Fruit fly (Drosophila melanogaster) whole organism, embryonic: ENCODE measurements around the gene Gpdh1.

ENCODE experiments used
- Bteb2 ChIP-seq: fragments of 200-800 bp; sonication (Bioruptor generic); optimal IDR thresholded peaks from 2 replicates; lab custom pipeline; 2016; ENCODE audit warnings: missing biosample characterization, missing genetic modification characterization
- CG10147 ChIP-seq: fragments of 200-800 bp; sonication (Bioruptor generic); optimal IDR thresholded peaks from 2 replicates; lab custom pipeline; 2019; ENCODE audit warnings: missing biosample characterization, mild to moderate bottlenecking, missing genetic modification characterization, moderate library complexity
- CG12942 ChIP-seq: fragments of 200-800 bp; sonication (Bioruptor generic); optimal IDR thresholded peaks from 3 replicates; lab custom pipeline; 2016; ENCODE audit warnings: missing biosample characterization, missing genetic modification characterization
- CG14965 ChIP-seq: fragments of 200-800 bp; sonication (Bioruptor generic); optimal IDR thresholded peaks from 2 replicates; lab custom pipeline; 2016; ENCODE audit warnings: missing biosample characterization, missing genetic modification characterization, borderline replicate concordance
- CG15073 ChIP-seq: fragments of 200-800 bp; sonication (Bioruptor generic); optimal IDR thresholded peaks from 2 replicates; lab custom pipeline; 2016; ENCODE audit warnings: missing biosample characterization, missing genetic modification characterization
- CG18476 ChIP-seq: fragments of 200-800 bp; sonication (Bioruptor generic); optimal IDR thresholded peaks from 2 replicates; lab custom pipeline; 2016; ENCODE audit warnings: missing biosample characterization, mild to moderate bottlenecking, missing genetic modification characterization
- CG2116 ChIP-seq: fragments of 200-800 bp; sonication (Bioruptor generic); optimal IDR thresholded peaks from 3 replicates; lab custom pipeline; 2018; ENCODE audit warnings: missing biosample characterization, mild to moderate bottlenecking, missing genetic modification characterization
- CG34224 ChIP-seq: fragments of 200-800 bp; sonication (Bioruptor generic); IDR thresholded peaks from 3 replicates; pipeline ENCODE4 v1.3.6; 2022; ENCODE audit warnings: missing biosample characterization, missing genetic modification characterization; ENCODE audit not compliant: partially characterized antibody
- CG34376 ChIP-seq: fragments of 200-800 bp; sonication (Bioruptor generic); optimal IDR thresholded peaks from 2 replicates; lab custom pipeline; 2018; ENCODE audit warnings: missing biosample characterization, mild to moderate bottlenecking, missing genetic modification characterization
- CG43689 ChIP-seq: fragments of 200-800 bp; sonication (Bioruptor generic); IDR thresholded peaks from 2 replicates; pipeline ENCODE4 v1.3.6; 2022; ENCODE audit warnings: missing biosample characterization, missing genetic modification characterization
- CG4404 ChIP-seq: fragments of 200-800 bp; sonication (Bioruptor generic); IDR thresholded peaks from 2 replicates; pipeline ENCODE4 v1.3.6; 2022; ENCODE audit warnings: missing biosample characterization, missing genetic modification characterization
- CG8944 ChIP-seq: fragments of 200-800 bp; sonication (Bioruptor generic); optimal IDR thresholded peaks from 3 replicates; lab custom pipeline; 2016; ENCODE audit warnings: missing biosample characterization, missing genetic modification characterization
- CoRest ChIP-seq: fragments of 200-800 bp; sonication (Bioruptor generic); optimal IDR thresholded peaks from 3 replicates; lab custom pipeline; 2018; ENCODE audit warnings: missing biosample characterization, mild to moderate bottlenecking, missing genetic modification characterization, moderate library complexity
- D ChIP-seq, 2 experiments: fragments of 200-800 bp in 1 of 2; fragments of >200 bp in 1 of 2; sonication (Bioruptor generic) in 1 of 2; optimal IDR thresholded peaks; 2 replicates in 1 of 2; 3 replicates in 1 of 2; lab custom pipeline; 2017; ENCODE audit warnings: mild to moderate bottlenecking in 1 of 2, missing biosample characterization in 1 of 2, missing genetic modification characterization in 1 of 2, missing genetic modification reagents in 1 of 2
- Dref ChIP-seq: fragments of 200-800 bp; sonication (Bioruptor generic); IDR thresholded peaks from 2 replicates; pipeline ENCODE4 v1.3.6; 2022; ENCODE audit warnings: missing biosample characterization, missing genetic modification characterization
- GATAe ChIP-seq: fragments of 200-800 bp; sonication (Bioruptor generic); conservative IDR thresholded peaks from 2 replicates; pipeline ENCODE4 v1.3.6; 2022; ENCODE audit warnings: missing biosample characterization, missing genetic modification characterization
- H15 ChIP-seq: fragments of 200-800 bp; sonication (Bioruptor generic); IDR thresholded peaks from 3 replicates; pipeline ENCODE4 v1.3.6; 2022; ENCODE audit warnings: missing biosample characterization, missing genetic modification characterization
- HLH3B ChIP-seq: fragments of 200-800 bp; sonication (Bioruptor generic); IDR thresholded peaks from 2 replicates; pipeline ENCODE4 v1.3.6; 2022; ENCODE audit warnings: missing biosample characterization, missing genetic modification characterization
- HLH4C ChIP-seq: fragments of 200-800 bp; sonication (Bioruptor generic); IDR thresholded peaks from 3 replicates; pipeline ENCODE4 v1.3.6; 2022; ENCODE audit warnings: missing biosample characterization, missing genetic modification characterization; ENCODE audit not compliant: partially characterized antibody
- Hmx ChIP-seq: fragments of 200-800 bp; sonication (Bioruptor generic); optimal IDR thresholded peaks from 2 replicates; lab custom pipeline; 2016; ENCODE audit warnings: missing biosample characterization, missing genetic modification characterization
- Mes4 ChIP-seq: fragments of 200-800 bp; sonication (Bioruptor generic); optimal IDR thresholded peaks from 2 replicates; lab custom pipeline; 2016; ENCODE audit warnings: missing biosample characterization, missing genetic modification characterization
- NfI ChIP-seq: fragments of 200-800 bp; sonication (Bioruptor generic); optimal IDR thresholded peaks from 3 replicates; lab custom pipeline; 2018; ENCODE audit warnings: missing biosample characterization, mild to moderate bottlenecking, missing genetic modification characterization, moderate library complexity
- Opbp ChIP-seq: fragments of 200-800 bp; sonication (Bioruptor generic); IDR thresholded peaks from 3 replicates; pipeline ENCODE4 v1.3.6; 2022; ENCODE audit warnings: missing biosample characterization, missing genetic modification characterization; ENCODE audit not compliant: partially characterized antibody
- Ptx1 ChIP-seq: fragments of 200-800 bp; sonication (Bioruptor generic); IDR thresholded peaks from 2 replicates; pipeline ENCODE4 v1.3.6; 2022; ENCODE audit warnings: missing biosample characterization, missing genetic modification characterization
- Rfx ChIP-seq: fragments of 200-800 bp; sonication (Bioruptor generic); IDR thresholded peaks from 2 replicates; pipeline ENCODE4 v1.3.6; 2022; ENCODE audit warnings: missing biosample characterization, missing genetic modification characterization
- Tbp ChIP-seq: fragments of >200 bp; optimal IDR thresholded peaks from 2 replicates; lab custom pipeline; 2018; ENCODE audit warnings: missing biosample characterization, missing genetic modification characterization
- Vsx1 ChIP-seq: fragments of 200-800 bp; sonication (Bioruptor generic); optimal IDR thresholded peaks from 2 replicates; lab custom pipeline; 2017; ENCODE audit warnings: missing biosample characterization, mild to moderate bottlenecking, missing genetic modification characterization, missing genetic modification reagents
- Xbp1 ChIP-seq: fragments of 200-800 bp; sonication (Bioruptor generic); optimal IDR thresholded peaks from 3 replicates; lab custom pipeline; 2016; ENCODE audit warnings: missing biosample characterization, mild to moderate bottlenecking, missing genetic modification characterization
- ase ChIP-seq: fragments of 200-800 bp; sonication (Bioruptor generic); IDR thresholded peaks from 3 replicates; pipeline ENCODE4 v1.3.6; 2022; ENCODE audit warnings: missing biosample characterization, missing genetic modification characterization
- ash1 ChIP-seq: fragments of 200-800 bp; sonication (Bioruptor generic); optimal IDR thresholded peaks from 2 replicates; lab custom pipeline; 2018; ENCODE audit warnings: missing biosample characterization, mild to moderate bottlenecking, missing genetic modification characterization
- ato ChIP-seq: fragments of 200-800 bp; sonication (Bioruptor generic); IDR thresholded peaks from 2 replicates; pipeline ENCODE4 v1.3.6; 2022; ENCODE audit warnings: missing biosample characterization, missing genetic modification characterization; ENCODE audit not compliant: partially characterized antibody
- bsh ChIP-seq, 2 experiments: fragments of 200-800 bp; sonication (Bioruptor generic); optimal IDR thresholded peaks; 2 replicates each; lab custom pipeline; 2017 to 2018; ENCODE audit warnings: mild to moderate bottlenecking in 2 of 2, missing biosample characterization in 2 of 2, missing genetic modification characterization in 2 of 2, moderate library complexity in 1 of 2
- cas ChIP-seq: fragments of 200-800 bp; sonication (Bioruptor generic); IDR thresholded peaks from 2 replicates; pipeline ENCODE4 v1.3.6; 2022; ENCODE audit warnings: missing biosample characterization, missing genetic modification characterization
- chn ChIP-seq: fragments of 200-800 bp; sonication (Bioruptor generic); optimal IDR thresholded peaks from 2 replicates; lab custom pipeline; 2016; ENCODE audit warnings: missing biosample characterization, missing genetic modification characterization
- cwo ChIP-seq: fragments of 200-800 bp; sonication (Bioruptor generic); optimal IDR thresholded peaks from 3 replicates; lab custom pipeline; 2017; ENCODE audit warnings: missing biosample characterization, missing genetic modification characterization, mild to moderate bottlenecking, moderate library complexity, missing genetic modification reagents
- da ChIP-seq: fragments of 200-800 bp; sonication (Bioruptor generic); optimal IDR thresholded peaks from 2 replicates; lab custom pipeline; 2016; ENCODE audit warnings: missing biosample characterization, missing genetic modification characterization
- dmrt11E ChIP-seq: fragments of 200-800 bp; sonication (Bioruptor generic); optimal IDR thresholded peaks from 3 replicates; lab custom pipeline; 2018; ENCODE audit warnings: missing biosample characterization, mild to moderate bottlenecking, missing genetic modification characterization, moderate library complexity
- esg ChIP-seq: fragments of 200-800 bp; sonication (Bioruptor generic); conservative IDR thresholded peaks from 2 replicates; pipeline ENCODE4 v1.3.6; 2022; ENCODE audit warnings: missing biosample characterization, missing genetic modification characterization
- lilli ChIP-seq: fragments of 200-800 bp; sonication (Bioruptor generic); optimal IDR thresholded peaks from 3 replicates; lab custom pipeline; 2016; ENCODE audit warnings: missing biosample characterization, missing genetic modification characterization
- mam ChIP-seq: fragments of 200-800 bp; sonication (Bioruptor generic); optimal IDR thresholded peaks from 3 replicates; lab custom pipeline; 2016; ENCODE audit warnings: missing biosample characterization, missing genetic modification characterization
- nerfin-2 ChIP-seq: fragments of 200-800 bp; sonication (Bioruptor generic); IDR thresholded peaks from 2 replicates; pipeline ENCODE4 v1.3.6; 2022; ENCODE audit warnings: missing biosample characterization, missing genetic modification characterization; ENCODE audit not compliant: partially characterized antibody
- onecut ChIP-seq: fragments of 200-800 bp; sonication (Bioruptor generic); IDR thresholded peaks from 2 replicates; pipeline ENCODE4 v1.3.6; 2022; ENCODE audit warnings: missing biosample characterization, missing genetic modification characterization
- p53 ChIP-seq: fragments of 200-800 bp; sonication (Bioruptor generic); optimal IDR thresholded peaks from 2 replicates; lab custom pipeline; 2016; ENCODE audit warnings: missing biosample characterization, missing genetic modification characterization
- rib ChIP-seq: fragments of 200-800 bp; sonication (Bioruptor generic); IDR thresholded peaks from 2 replicates; pipeline ENCODE4 v1.3.6; 2022; ENCODE audit warnings: missing biosample characterization, missing genetic modification characterization
- sens-2 ChIP-seq: fragments of 200-800 bp; sonication (Bioruptor generic); IDR thresholded peaks from 2 replicates; pipeline ENCODE4 v1.3.6; 2022; ENCODE audit warnings: missing biosample characterization, missing genetic modification characterization
- sima ChIP-seq: fragments of 200-800 bp; sonication (Bioruptor generic); optimal IDR thresholded peaks from 2 replicates; lab custom pipeline; 2016; ENCODE audit warnings: missing biosample characterization, missing genetic modification characterization
- sob ChIP-seq: fragments of 200-800 bp; sonication (Bioruptor generic); IDR thresholded peaks from 2 replicates; pipeline ENCODE4 v1.3.6; 2022; ENCODE audit warnings: missing biosample characterization, missing genetic modification characterization
- vvl ChIP-seq: fragments of 200-800 bp; sonication (Bioruptor generic); IDR thresholded peaks from 2 replicates; pipeline ENCODE4 v1.3.6; 2022; ENCODE audit warnings: missing biosample characterization, missing genetic modification characterization
- zen ChIP-seq: fragments of 200-800 bp; sonication (Bioruptor generic); optimal IDR thresholded peaks from 3 replicates; lab custom pipeline; 2018; ENCODE audit warnings: missing biosample characterization, mild to moderate bottlenecking, missing genetic modification characterization, moderate library complexity

The Gpdh1 gene

dm6 chr2L:5948775-5949526, 5.5 kb downstream of the Gpdh1 start, which contains the start of gene CG9044 (continued):
- no peak for TF ChIP-seq D (optimal IDR thresholded peaks at IDR 0.05; lab: Kevin White, UChicago)
- peak; percentile 34 for TF ChIP-seq D (GFP tag; optimal IDR thresholded peaks at IDR 0.05; lab: Kevin White, UChicago)
- TF ChIP-seq onecut, result no peak
- TF ChIP-seq nerfin-2 (GFP tag; lab: Robert Waterston, UW), result peak; percentile 87
- no peak for TF ChIP-seq ase
- TF ChIP-seq zen, result peak; percentile 36
- no peak for TF ChIP-seq CoRest
- TF ChIP-seq ato, result peak; percentile 81
- TF ChIP-seq Tbp (GFP tag; lab: Kevin White, UChicago), result no peak
- no peak for TF ChIP-seq ash1
- no peak; the same call in 1 of the 2 replicates for TF ChIP-seq Ptx1 (GFP tag; lab: Robert Waterston, UW)
- TF ChIP-seq CG34224 (GFP tag; lab: Robert Waterston, UW), result peak; percentile 83
- no peak for TF ChIP-seq sens-2 (GFP tag; lab: Robert Waterston, UW)
- TF ChIP-seq CG2116 (GFP tag; lab: Kevin White, UChicago), result peak; percentile 62
- TF ChIP-seq Opbp (GFP tag; lab: Robert Waterston, UW), result peak; percentile 84; the same call in 2 of the 3 replicates
- no peak for TF ChIP-seq GATAe
- no peak for TF ChIP-seq rib (GFP tag; lab: Robert Waterston, UW)
- no peak for TF ChIP-seq HLH3B (GFP tag; lab: Robert Waterston, UW)
- TF ChIP-seq Rfx (GFP tag; lab: Robert Waterston, UW), result peak; percentile 73; the same call in 1 of the 2 replicates
- TF ChIP-seq CG12942, result peak; percentile 36
- no peak for TF ChIP-seq H15 (GFP tag; lab: Robert Waterston, UW)
- TF ChIP-seq Hmx, result no peak
- no peak for TF ChIP-seq Mes4 (GFP tag; lab: Kevin White, UChicago)
- TF ChIP-seq CG34376 (GFP tag; lab: Kevin White, UChicago), result no peak
- TF ChIP-seq mam (GFP tag; lab: Kevin White, UChicago), result peak; percentile 76
- no peak for TF ChIP-seq sima (GFP tag; lab: Kevin White, UChicago)
- peak; percentile 71 for TF ChIP-seq Xbp1
- TF ChIP-seq Dref (GFP tag; lab: Robert Waterston, UW), result no peak; the same call in none of the 2 replicates
- TF ChIP-seq CG15073 (GFP tag; lab: Kevin White, UChicago), result no peak
- TF ChIP-seq CG10147 (GFP tag; lab: Kevin White, UChicago), result no peak
- no peak for TF ChIP-seq p53
- peak; percentile 31; the same call in 1 of the 2 replicates for TF ChIP-seq esg (GFP tag; lab: Robert Waterston, UW)
- peak; percentile 12 for TF ChIP-seq dmrt11E
- TF ChIP-seq HLH4C (GFP tag; lab: Robert Waterston, UW), result peak; percentile 89
- peak; percentile 79 for TF ChIP-seq lilli (GFP tag; lab: Kevin White, UChicago)
- TF ChIP-seq CG18476 (GFP tag; lab: Kevin White, UChicago), result peak; percentile 50
- peak; percentile 74; the same call in 1 of the 2 replicates for TF ChIP-seq sob (GFP tag; lab: Robert Waterston, UW)
- TF ChIP-seq CG14965 (GFP tag; lab: Kevin White, UChicago), result no peak
- TF ChIP-seq chn (GFP tag; lab: Kevin White, UChicago), result peak; percentile 62
- TF ChIP-seq Vsx1 (GFP tag; lab: Kevin White, UChicago), result no peak
- no peak for TF ChIP-seq vvl (GFP tag; lab: Robert Waterston, UW)
- no peak for TF ChIP-seq cwo (GFP tag; lab: Kevin White, UChicago)
- TF ChIP-seq cas (GFP tag; lab: Robert Waterston, UW), result no peak
- peak; percentile 53 for TF ChIP-seq NfI
- no peak for TF ChIP-seq da (GFP tag; lab: Kevin White, UChicago)
- TF ChIP-seq CG8944 (GFP tag; lab: Kevin White, UChicago), result peak; percentile 61
- peak; percentile 45; the same call in 1 of the 2 replicates for TF ChIP-seq CG4404 (GFP tag; lab: Robert Waterston, UW)
- no peak for TF ChIP-seq bsh (GFP tag; optimal IDR thresholded peaks at IDR 0.05; lab: Kevin White, UChicago)
- peak; percentile 57 for TF ChIP-seq Bteb2 (GFP tag; lab: Kevin White, UChicago)
- TF ChIP-seq CG43689, result no peak
